Worm (Caenorhabditis elegans): ENCODE measurements around the gene asd-1.
A peak's percentile ranks its signal among the peaks of the same experiment; 100 is the strongest.

Gene asd-1

DNA sequence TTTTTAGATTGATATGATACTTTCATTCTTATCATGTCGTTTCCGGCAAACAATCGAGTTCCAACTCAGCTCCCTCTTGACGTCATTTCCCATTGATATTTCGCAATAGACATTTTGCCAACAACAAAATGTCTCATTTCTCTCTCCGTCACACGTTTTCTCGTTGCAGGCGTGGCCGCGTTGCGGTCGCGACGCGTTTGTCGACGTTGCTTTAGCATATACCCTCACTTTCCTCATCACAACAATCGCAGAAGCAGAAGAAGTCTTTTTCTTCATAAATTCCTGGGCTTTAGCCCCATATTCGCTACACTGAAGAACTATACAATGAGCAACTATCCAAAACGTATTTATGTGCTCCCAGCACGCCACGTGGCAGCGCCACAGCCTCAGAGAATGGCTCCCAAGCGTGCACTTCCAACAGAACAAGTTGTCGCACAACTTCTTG, 3.4 kb upstream of the asd-1 start, which contains the start of gene xbp-1 (continued):
- TF ChIP-seq nhr-237 (tag; optimal IDR thresholded peaks at IDR 0.05) (no peak), F44E2.7 (GFP tag; IDR thresholded peaks at IDR 0.05) (no peak), aly-2 (tag; optimal IDR thresholded peaks at IDR 0.05) (no peak), arid-1 (GFP tag; conservative IDR thresholded peaks at IDR 0.05) (no peak), nhr-42 (GFP tag; IDR thresholded peaks at IDR 0.05) (0 out of 2 replicates have a peak, but pooled peaks have one; percentile 64), unc-62 (GFP tag; optimal IDR thresholded peaks at IDR 0.05 in 1 of 2) (peak in 1 of 2 experiments; percentile 86), unc-62 (tag; optimal IDR thresholded peaks at IDR 0.05) (no peak), nhr-76 (tag; optimal IDR thresholded peaks at IDR 0.05) (no peak), saeg-2 (GFP tag; IDR thresholded peaks at IDR 0.05) (no peak; the same call in 1 of the 2 replicates), nhr-111 (GFP tag; optimal IDR thresholded peaks at IDR 0.05) (no peak), snpc-1.2 (GFP tag; IDR thresholded peaks at IDR 0.05) (0 out of 2 replicates have a peak, but pooled peaks have one; percentile 23), ztf-7 (tag; optimal IDR thresholded peaks at IDR 0.05) (peak; percentile 74), ceh-44 (GFP tag; IDR thresholded peaks at IDR 0.05) (no peak), lin-15B (tag; optimal IDR thresholded peaks at IDR 0.05) (no peak), mxl-2 (GFP tag; conservative IDR thresholded peaks at IDR 0.05) (0 out of 2 replicates have a peak, but pooled peaks have one; percentile 17), nhr-6 (tag; optimal IDR thresholded peaks at IDR 0.05) (peak; percentile 89)

DNA sequence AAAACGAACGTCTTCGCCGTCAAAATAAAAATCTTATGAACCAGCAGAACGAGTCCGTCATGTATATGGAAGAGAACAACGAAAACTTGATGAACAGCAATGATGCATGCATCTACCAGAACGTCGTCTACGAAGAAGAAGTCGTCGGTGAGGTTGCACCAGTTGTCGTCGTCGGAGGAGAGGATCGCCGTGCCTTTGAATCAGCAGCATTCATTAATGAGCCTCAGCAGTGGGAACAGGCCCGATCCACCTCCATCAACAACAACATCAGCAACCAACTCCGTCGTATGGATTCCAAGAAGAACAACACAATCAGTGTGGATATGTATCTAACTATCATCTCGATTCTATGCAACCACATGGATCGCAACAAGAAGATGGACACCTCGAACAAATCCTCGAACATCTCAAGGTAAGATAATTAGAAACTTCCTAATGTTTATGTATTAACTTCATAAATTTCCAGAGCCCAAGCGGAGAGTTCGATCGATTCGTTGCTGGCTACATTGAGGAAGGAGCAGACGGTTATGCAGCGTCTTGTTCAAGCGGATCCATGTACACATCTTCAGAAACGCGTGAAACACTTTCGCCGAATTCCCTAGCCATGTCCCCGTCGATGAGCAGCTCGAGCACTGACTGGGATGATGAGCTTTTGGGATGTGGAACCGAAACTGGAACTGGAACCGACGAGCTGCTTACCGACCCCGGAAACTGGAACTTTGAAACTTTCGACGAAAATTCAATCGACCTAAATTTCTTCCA, 2.6 kb upstream of the asd-1 start:
- TF ChIP-seq ZK337.2 (GFP tag; IDR thresholded peaks at IDR 0.05) (0 out of 2 replicates have a peak, but pooled peaks have one; percentile 35), mes-2 (tag; optimal IDR thresholded peaks at IDR 0.05; ENCODE audit: poor library complexity, severe bottlenecking) (no peak), pha-4 (GFP tag; IDR thresholded peaks at IDR 0.05) (0 out of 2 replicates have a peak, but pooled peaks have one; percentile 14), pha-4 (tag; optimal IDR thresholded peaks at IDR 0.05) (no peak), aha-1 (tag) (peak; percentile 97), dpl-1 (GFP tag; optimal IDR thresholded peaks at IDR 0.05) (no peak), set-16 (GFP tag; IDR thresholded peaks at IDR 0.05) (peak; percentile 25; the same call in 1 of the 2 replicates), egl-43 (GFP tag; IDR thresholded peaks at IDR 0.05) (peak; percentile 60)

DNA sequence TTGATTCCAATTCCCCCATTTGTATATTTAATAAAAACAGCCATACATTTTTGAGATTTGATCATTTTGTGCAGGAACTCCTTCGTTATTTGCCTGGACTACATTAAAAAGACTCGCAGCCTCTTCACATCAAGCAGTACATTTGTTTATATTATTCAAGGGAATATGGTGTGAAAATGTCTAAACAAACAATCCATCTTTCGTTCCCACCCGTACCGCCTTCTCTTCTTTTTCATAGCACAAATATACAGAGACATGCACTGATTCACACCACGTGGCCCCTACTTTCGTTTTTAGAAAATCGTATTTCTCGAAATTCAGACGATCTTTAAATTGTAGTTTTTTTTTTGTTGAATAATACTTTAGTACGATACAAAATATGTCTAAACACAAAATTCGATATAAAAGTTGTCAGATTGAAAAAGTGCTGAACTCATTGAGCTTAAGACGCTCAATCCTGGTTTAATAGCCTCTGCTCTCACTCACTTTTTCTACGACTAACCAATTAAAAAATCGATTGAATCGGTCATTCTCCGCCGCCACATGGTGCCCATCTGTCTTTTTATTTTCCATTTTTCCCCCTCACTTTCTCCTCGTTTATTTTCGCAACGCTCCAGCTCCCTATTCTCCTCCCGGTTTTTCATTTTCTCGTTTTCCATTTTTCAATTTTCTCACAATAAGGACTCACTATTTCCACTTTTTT, 1.6 kb upstream of the asd-1 start:
- TF ChIP-seq zip-11 (GFP tag; IDR thresholded peaks at IDR 0.05) (no peak), nhr-237 (tag; optimal IDR thresholded peaks at IDR 0.05) (no peak), F37D6.2 (tag; optimal IDR thresholded peaks at IDR 0.05) (peak; percentile 45), ceh-28 (tag; optimal IDR thresholded peaks at IDR 0.05) (no peak), ceh-82 (tag; optimal IDR thresholded peaks at IDR 0.05) (no peak), daf-12 (tag; optimal IDR thresholded peaks at IDR 0.05) (no peak), hlh-11 (tag; optimal IDR thresholded peaks at IDR 0.05) (peak; percentile 48), ztf-11 (tag; optimal IDR thresholded peaks at IDR 0.05) (no peak), Y105C5A.15 (GFP tag; IDR thresholded peaks at IDR 0.05) (peak; percentile 66; the same call in 1 of the 2 replicates), ama-1 (optimal IDR thresholded peaks at IDR 0.05) (peak; percentile 95), hlh-30 (tag; optimal IDR thresholded peaks at IDR 0.05; ENCODE audit: insufficient read depth) (peak; percentile 37), ceh-32 (tag; optimal IDR thresholded peaks at IDR 0.05; ENCODE audit: poor library complexity) (no peak), egl-27 (tag; optimal IDR thresholded peaks at IDR 0.05) (no peak), lin-1 (GFP tag; IDR thresholded peaks at IDR 0.05) (peak; percentile 57), F44E2.7 (GFP tag; IDR thresholded peaks at IDR 0.05) (peak; percentile 64; the same call in 1 of the 2 replicates), ceh-62 (tag; optimal IDR thresholded peaks at IDR 0.05) (no peak), attf-4 (tag; optimal IDR thresholded peaks at IDR 0.05) (peak; percentile 69), daf-16 (GFP tag; optimal IDR thresholded peaks at IDR 0.05) (peak; percentile 33 to 62), daf-16 (tag; optimal IDR thresholded peaks at IDR 0.05) (peak; percentile 59), madf-9 (GFP tag; conservative IDR thresholded peaks at IDR 0.05) (0 out of 2 replicates have a peak, but pooled peaks have one; percentile 16), F26F4.8 (GFP tag; conservative IDR thresholded peaks at IDR 0.05) (no peak), Y5F2A.4 (GFP tag; optimal IDR thresholded peaks at IDR 0.05) (peak; percentile 54), lim-7 (GFP tag; IDR thresholded peaks at IDR 0.05) (no peak), arid-1 (GFP tag; conservative IDR thresholded peaks at IDR 0.05) (peak; percentile 84), pha-4 (GFP tag; IDR thresholded peaks at IDR 0.05) (peak; percentile 67; the same call in 1 of the 2 replicates), pha-4 (tag; optimal IDR thresholded peaks at IDR 0.05) (peak; percentile 7), hmg-1.1 (GFP tag; IDR thresholded peaks at IDR 0.05) (peak; percentile 52)
